Worm (Caenorhabditis elegans) whole organism, late embryonic: Measurements from ENCODE around the gene best-17.
A peak's percentile ranks its signal among the peaks of the same experiment; 100 is the strongest.

Experiments used
- F13H6.1 ChIP-seq: sonication (generic microtip); optimal IDR thresholded peaks from 2 replicates; lab custom pipeline; 2016; ENCODE audit warnings: missing genetic modification characterization, missing compliant biosample characterization
- T23F11.4 ChIP-seq: fragments of 200-800 bp; sonication (Bioruptor generic); optimal IDR thresholded peaks from 2 replicates; lab custom pipeline; 2018; ENCODE audit warnings: mild to moderate bottlenecking, missing genetic modification characterization, missing compliant biosample characterization
- Y22D7AL.16 ChIP-seq: sonication (generic microtip); optimal IDR thresholded peaks from 2 replicates; lab custom pipeline; 2016; ENCODE audit warnings: missing genetic modification characterization, missing compliant biosample characterization
- ahr-1 ChIP-seq: sonication (generic microtip); optimal IDR thresholded peaks from 2 replicates; lab custom pipeline; 2016; ENCODE audit warnings: missing genetic modification characterization, missing compliant biosample characterization
- ceh-19 ChIP-seq: fragments of 200-800 bp; sonication (Bioruptor generic); optimal IDR thresholded peaks from 2 replicates; lab custom pipeline; 2018; ENCODE audit warnings: mild to moderate bottlenecking, missing genetic modification characterization, missing compliant biosample characterization
- ceh-2 ChIP-seq: sonication (generic microtip); optimal IDR thresholded peaks from 2 replicates; lab custom pipeline; 2016; ENCODE audit warnings: missing genotype, missing genetic modification characterization, missing compliant biosample characterization
- ceh-24 ChIP-seq: sonication (generic microtip); optimal IDR thresholded peaks from 2 replicates; lab custom pipeline; 2016; ENCODE audit warnings: mild to moderate bottlenecking, missing genetic modification characterization, missing compliant biosample characterization
- ceh-30 ChIP-seq: fragments of 150-350 bp; optimal IDR thresholded peaks from 2 replicates; lab custom pipeline; 2014; ENCODE audit warnings: missing biosample characterization, missing genetic modification characterization
- ceh-31 ChIP-seq: sonication (generic microtip); optimal IDR thresholded peaks from 2 replicates; lab custom pipeline; 2016; ENCODE audit warnings: missing genetic modification characterization, missing compliant biosample characterization
- ceh-34 ChIP-seq: sonication (generic microtip); optimal IDR thresholded peaks from 2 replicates; lab custom pipeline; 2016; ENCODE audit warnings: mild to moderate bottlenecking, missing genetic modification characterization, missing compliant biosample characterization
- che-1 ChIP-seq: sonication (generic microtip); optimal IDR thresholded peaks from 2 replicates; lab custom pipeline; 2016; ENCODE audit warnings: mild to moderate bottlenecking, missing genetic modification characterization, missing compliant biosample characterization
- dmd-4 ChIP-seq: sonication (generic microtip); optimal IDR thresholded peaks from 2 replicates; lab custom pipeline; 2016; ENCODE audit warnings: borderline replicate concordance, missing genetic modification characterization, missing compliant biosample characterization
- dve-1 ChIP-seq: sonication (generic microtip); optimal IDR thresholded peaks from 2 replicates; lab custom pipeline; 2017; ENCODE audit warnings: antibody characterized with exemption, mild to moderate bottlenecking, missing genetic modification characterization, missing compliant biosample characterization
- elt-2 ChIP-seq: sonication (generic microtip); optimal IDR thresholded peaks from 2 replicates; lab custom pipeline; 2016; ENCODE audit warnings: missing genetic modification reagents, missing genetic modification characterization, missing compliant biosample characterization
- elt-4 ChIP-seq: sonication (generic microtip); optimal IDR thresholded peaks from 2 replicates; lab custom pipeline; 2016; ENCODE audit warnings: missing genetic modification characterization, missing compliant biosample characterization
- eyg-1 ChIP-seq: sonication (generic microtip); optimal IDR thresholded peaks from 2 replicates; lab custom pipeline; 2016; ENCODE audit warnings: missing genotype, missing genetic modification characterization, missing compliant biosample characterization
- fkh-10 ChIP-seq: fragments of 150-350 bp; optimal IDR thresholded peaks from 2 replicates; lab custom pipeline; 2014; ENCODE audit warnings: missing biosample characterization, missing genetic modification reagents, missing genetic modification characterization
- fkh-6 ChIP-seq: sonication (generic microtip); optimal IDR thresholded peaks from 2 replicates; lab custom pipeline; 2016; ENCODE audit warnings: missing genetic modification characterization, missing compliant biosample characterization
- hlh-13 ChIP-seq: fragments of 200-800 bp; sonication (Bioruptor generic); optimal IDR thresholded peaks from 2 replicates; lab custom pipeline; 2018; ENCODE audit warnings: mild to moderate bottlenecking, missing genetic modification characterization, missing compliant biosample characterization
- hlh-6 ChIP-seq: sonication (generic microtip); optimal IDR thresholded peaks from 2 replicates; lab custom pipeline; 2016; ENCODE audit warnings: missing genotype, missing genetic modification characterization, missing compliant biosample characterization
- madf-2 ChIP-seq: sonication (generic microtip); optimal IDR thresholded peaks from 2 replicates; lab custom pipeline; 2017; ENCODE audit warnings: missing genetic modification characterization, missing compliant biosample characterization
- mec-3 ChIP-seq: sonication (generic microtip); optimal IDR thresholded peaks from 2 replicates; lab custom pipeline; 2016; ENCODE audit warnings: borderline replicate concordance, missing genetic modification characterization, missing compliant biosample characterization
- nfya-1 ChIP-seq: sonication (generic microtip); optimal IDR thresholded peaks from 2 replicates; lab custom pipeline; 2017; ENCODE audit warnings: missing genetic modification characterization, mild to moderate bottlenecking, missing compliant biosample characterization, antibody characterized with exemption, moderate library complexity
- nhr-11 ChIP-seq: fragments of 150-350 bp; optimal IDR thresholded peaks from 2 replicates; lab custom pipeline; 2014; ENCODE audit warnings: missing biosample characterization, missing genetic modification characterization
- nhr-232 ChIP-seq: sonication (generic microtip); optimal IDR thresholded peaks from 2 replicates; lab custom pipeline; 2016; ENCODE audit warnings: missing genetic modification characterization, missing compliant biosample characterization
- npax-4 ChIP-seq: sonication (generic microtip); optimal IDR thresholded peaks from 2 replicates; lab custom pipeline; 2016; ENCODE audit warnings: missing genetic modification characterization, missing compliant biosample characterization
- pha-4 ChIP-seq: fragments of 150-350 bp; optimal IDR thresholded peaks from 2 replicates; lab custom pipeline; 2018; ENCODE audit warnings: missing biosample characterization, missing genetic modification reagents, missing genetic modification characterization
- ref-2 ChIP-seq: sonication (generic microtip); optimal IDR thresholded peaks from 2 replicates; lab custom pipeline; 2016; ENCODE audit warnings: missing genetic modification characterization, missing compliant biosample characterization
- rnt-1 ChIP-seq: sonication (generic microtip); optimal IDR thresholded peaks from 2 replicates; lab custom pipeline; 2016; ENCODE audit warnings: missing genetic modification characterization, missing compliant biosample characterization
- sox-2 ChIP-seq: fragments of 200-800 bp; sonication (Bioruptor generic); IDR thresholded peaks from 2 replicates; pipeline ENCODE4 v1.3.6; 2022; ENCODE audit warnings: missing genetic modification reagents, missing genetic modification characterization, missing compliant biosample characterization
- tbx-2 ChIP-seq: sonication (generic microtip); optimal IDR thresholded peaks from 2 replicates; lab custom pipeline; 2016; ENCODE audit warnings: missing genetic modification characterization, missing compliant biosample characterization
- tbx-7 ChIP-seq: sonication (generic microtip); optimal IDR thresholded peaks from 2 replicates; lab custom pipeline; 2016; ENCODE audit warnings: missing genotype, missing genetic modification characterization, missing compliant biosample characterization
- unc-3 ChIP-seq, 2 experiments: fragments of 200-800 bp in 1 of 2; sonication (Bioruptor generic) in 1 of 2; sonication (generic microtip) in 1 of 2; conservative IDR thresholded peaks in 1 of 2; optimal IDR thresholded peaks in 1 of 2; 2 replicates each; pipeline versions ENCODE4 v1.3.6 to Lab custom; 2016 to 2022; ENCODE audit warnings: missing compliant biosample characterization in 2 of 2, missing genetic modification characterization in 2 of 2, missing genetic modification reagents in 1 of 2
- unc-42 ChIP-seq: sonication (generic microtip); optimal IDR thresholded peaks from 2 replicates; lab custom pipeline; 2016; ENCODE audit warnings: missing genotype, missing genetic modification characterization, missing compliant biosample characterization
- unc-55 ChIP-seq: sonication (generic microtip); optimal IDR thresholded peaks from 2 replicates; lab custom pipeline; 2017; ENCODE audit warnings: missing biosample characterization, missing genetic modification reagents, missing genetic modification characterization
- unc-86 ChIP-seq: sonication (generic microtip); optimal IDR thresholded peaks from 2 replicates; lab custom pipeline; 2016; ENCODE audit warnings: missing genetic modification characterization, missing compliant biosample characterization
- zip-5 ChIP-seq: sonication (generic microtip); optimal IDR thresholded peaks from 2 replicates; lab custom pipeline; 2016; ENCODE audit warnings: missing genetic modification characterization, missing compliant biosample characterization

best-17 gene

DNA sequence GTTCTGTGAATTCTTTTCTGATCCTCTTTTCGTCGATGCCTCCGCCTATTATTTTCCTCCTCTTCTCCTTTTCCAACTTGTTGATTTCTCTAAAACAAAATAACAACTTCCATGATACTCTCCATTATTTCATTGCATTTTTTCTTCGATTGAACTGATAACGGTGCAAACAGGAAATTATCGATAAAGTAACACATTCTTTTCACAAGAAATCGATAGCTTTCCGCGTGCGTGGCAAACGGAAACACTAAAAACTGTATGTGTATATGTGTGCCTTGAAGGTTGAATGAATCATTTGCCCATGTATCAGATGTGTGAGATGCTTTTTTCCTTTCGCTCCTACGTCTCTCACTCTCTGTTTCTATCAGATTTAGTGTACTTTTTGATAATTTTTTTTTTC lies 42.1 kb upstream of the best-17 start:
- TF ChIP-seq mec-3 (tag; lab: Kevin White, UChicago) (no peak), ceh-34 (no peak), elt-2 (tag; lab: Kevin White, UChicago) (peak; percentile 16), nfya-1 (tag; lab: Kevin White, UChicago) (no peak), elt-4 (tag; lab: Kevin White, UChicago) (no peak)

ce11 chrIII:650539-650938 lies 41.1 kb upstream of the best-17 start:
- TF ChIP-seq mec-3 (tag; lab: Kevin White, UChicago) (no peak), unc-42 (tag; lab: Kevin White, UChicago) (no peak), madf-2 (tag; lab: Kevin White, UChicago) (no peak), ahr-1 (no peak), rnt-1 (tag; lab: Kevin White, UChicago) (no peak), npax-4 (no peak), fkh-6 (tag; lab: Kevin White, UChicago) (no peak), nhr-232 (tag; lab: Kevin White, UChicago) (no peak), sox-2 (GFP tag; lab: Robert Waterston, UW) (no peak), zip-5 (no peak), pha-4 (tag; lab: Kevin White, UChicago) (no peak), Y22D7AL.16 (tag; lab: Kevin White, UChicago) (no peak), eyg-1 (tag; lab: Kevin White, UChicago) (no peak), hlh-6 (tag; lab: Kevin White, UChicago) (no peak), F13H6.1 (tag; lab: Kevin White, UChicago) (no peak), ceh-24 (tag; lab: Kevin White, UChicago) (no peak), dmd-4 (no peak), elt-4 (tag; lab: Kevin White, UChicago) (no peak)
- TF ChIP-seq, all 69 proteins: peak for 0

- TF ChIP-seq unc-55 = no peak
- no peak for TF ChIP-seq F13H6.1 (tag; lab: Kevin White, UChicago)
- TF ChIP-seq nfya-1 (tag; lab: Kevin White, UChicago) = no peak
- no peak for TF ChIP-seq sox-2 (GFP tag; lab: Robert Waterston, UW)
- no peak for TF ChIP-seq nhr-11 (tag; lab: Kevin White, UChicago)
- no peak for TF ChIP-seq tbx-2
Observed at ce11 chrIII:649935-650334, 40.5 kb upstream of the best-17 start.

- TF ChIP-seq ceh-34 (peak; percentile 2), unc-3 (GFP tag; conservative IDR thresholded peaks at IDR 0.05; lab: Robert Waterston, UW) (no peak), unc-3 (tag; optimal IDR thresholded peaks at IDR 0.05; lab: Kevin White, UChicago) (no peak), ref-2 (tag; lab: Kevin White, UChicago) (no peak), eyg-1 (tag; lab: Kevin White, UChicago) (peak; percentile 5), tbx-2 (peak; percentile 22), ceh-31 (tag; lab: Kevin White, UChicago) (peak; percentile 5)
Observed at ce11 chrIII:647248-647647, 37.8 kb upstream of the best-17 start.

DNA sequence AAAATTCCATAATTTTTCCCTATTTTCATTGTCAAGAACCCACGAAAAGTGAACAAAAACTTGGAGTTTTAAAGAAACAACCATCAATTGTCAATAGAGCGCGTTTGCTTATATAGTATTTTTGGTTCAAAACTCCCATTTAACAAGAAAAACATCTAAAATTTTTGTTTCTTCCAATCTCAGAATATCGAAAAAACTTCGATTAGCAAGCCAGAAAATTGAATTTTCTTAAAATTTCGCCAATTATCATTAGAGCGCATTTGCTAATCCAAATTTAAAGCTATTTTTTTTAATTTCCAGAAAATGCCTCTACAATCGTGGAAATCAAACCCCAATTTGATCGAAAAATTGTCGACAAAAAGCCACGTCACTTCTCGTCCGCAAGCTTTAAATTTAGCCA lies 37.0 kb upstream of the best-17 start, which contains the start of gene orai-1:
orai-1 (plus strand) TSS at position 301 of the 400 bp plus-strand sequence.
- no peak for TF ChIP-seq T23F11.4
- TF ChIP-seq unc-86 (tag; lab: Kevin White, UChicago) = no peak
- TF ChIP-seq hlh-13 (GFP tag; lab: Kevin White, UChicago) = no peak
- no peak for TF ChIP-seq tbx-2
- TF ChIP-seq unc-42 (tag; lab: Kevin White, UChicago) = no peak
- TF ChIP-seq ceh-19 (GFP tag; lab: Kevin White, UChicago) = no peak
- no peak for TF ChIP-seq fkh-10

ce11 chrIII:644660-645059 lies 35.2 kb upstream of the best-17 start:
- TF ChIP-seq dve-1 (tag; lab: Kevin White, UChicago) = no peak
- no peak for TF ChIP-seq che-1 (tag; lab: Kevin White, UChicago)
- no peak for TF ChIP-seq ceh-2 (tag; lab: Kevin White, UChicago)
- no peak for TF ChIP-seq tbx-7
- no peak for TF ChIP-seq ceh-30 (tag; lab: Kevin White, UChicago)
